Fruit fly (Drosophila melanogaster) whole organism, embryonic: ENCODE data around the gene Ns4.

Experiments used
- Adf1 ChIP-seq: fragments of 200-800 bp; sonication (Bioruptor generic); IDR thresholded peaks from 2 replicates; pipeline ENCODE4 v1.3.6; 2022; ENCODE audit warnings: missing biosample characterization, missing genetic modification characterization
- CG10565 ChIP-seq: fragments of 200-800 bp; sonication (Bioruptor generic); optimal IDR thresholded peaks from 3 replicates; lab custom pipeline; 2016; ENCODE audit warnings: missing biosample characterization, mild to moderate bottlenecking, missing genetic modification characterization
- CG10979 ChIP-seq: fragments of 200-800 bp; sonication (Bioruptor generic); optimal IDR thresholded peaks from 2 replicates; lab custom pipeline; 2018; ENCODE audit warnings: missing biosample characterization, mild to moderate bottlenecking, missing genetic modification characterization, moderate library complexity
- CG11504 ChIP-seq: fragments of 200-800 bp; sonication (Bioruptor generic); optimal IDR thresholded peaks from 3 replicates; lab custom pipeline; 2019; ENCODE audit warnings: missing biosample characterization, mild to moderate bottlenecking, missing genetic modification characterization, moderate library complexity
- CG14441 ChIP-seq: fragments of 200-800 bp; sonication (Bioruptor generic); IDR thresholded peaks from 2 replicates; pipeline ENCODE4 v1.3.6; 2022; ENCODE audit warnings: missing biosample characterization, missing genetic modification characterization
- CG1603 ChIP-seq: fragments of 200-800 bp; sonication (Bioruptor generic); optimal IDR thresholded peaks from 2 replicates; lab custom pipeline; 2019; ENCODE audit warnings: missing biosample characterization, mild to moderate bottlenecking, missing genetic modification characterization, moderate library complexity
- CG17361 ChIP-seq: fragments of 200-800 bp; sonication (Bioruptor generic); IDR thresholded peaks from 3 replicates; pipeline ENCODE4 v1.3.6; 2022; ENCODE audit warnings: missing biosample characterization, missing genetic modification characterization
- CG17385 ChIP-seq: fragments of 200-800 bp; sonication (Bioruptor generic); optimal IDR thresholded peaks from 3 replicates; lab custom pipeline; 2018; ENCODE audit warnings: missing biosample characterization, mild to moderate bottlenecking, missing genetic modification characterization
- CG1792 ChIP-seq: fragments of 200-800 bp; sonication (Bioruptor generic); optimal IDR thresholded peaks from 2 replicates; lab custom pipeline; 2016; ENCODE audit warnings: missing biosample characterization, missing genetic modification characterization
- CG2712 ChIP-seq: fragments of 200-800 bp; optimal IDR thresholded peaks from 3 replicates; lab custom pipeline; 2019; ENCODE audit warnings: missing biosample characterization, mild to moderate bottlenecking, missing genetic modification characterization, moderate library complexity
- CG2875 ChIP-seq: fragments of 200-800 bp; sonication (Bioruptor generic); optimal IDR thresholded peaks from 2 replicates; lab custom pipeline; 2017; ENCODE audit warnings: missing biosample characterization, mild to moderate bottlenecking, missing genetic modification characterization, missing genetic modification reagents
- CG30403 ChIP-seq: fragments of 200-800 bp; sonication (Bioruptor generic); optimal IDR thresholded peaks from 3 replicates; lab custom pipeline; 2016; ENCODE audit warnings: missing biosample characterization, missing genetic modification characterization
- CG31224 ChIP-seq: fragments of 200-800 bp; sonication (Bioruptor generic); IDR thresholded peaks from 2 replicates; pipeline ENCODE4 v1.3.6; 2022; ENCODE audit warnings: missing biosample characterization, missing genetic modification characterization
- CG32767 ChIP-seq: fragments of 200-800 bp; sonication (Bioruptor generic); IDR thresholded peaks from 2 replicates; pipeline ENCODE4 v1.3.6; 2022; ENCODE audit warnings: missing biosample characterization, missing genetic modification characterization
- CG4424 ChIP-seq: fragments of 200-800 bp; sonication (Bioruptor generic); optimal IDR thresholded peaks from 3 replicates; lab custom pipeline; 2016; ENCODE audit warnings: missing biosample characterization, missing genetic modification characterization
- CG4707 ChIP-seq: fragments of 200-800 bp; sonication (Bioruptor generic); optimal IDR thresholded peaks from 2 replicates; lab custom pipeline; 2018; ENCODE audit warnings: missing biosample characterization, mild to moderate bottlenecking, missing genetic modification characterization, moderate library complexity
- CG8290 ChIP-seq, 3 experiments: fragments of 200-800 bp; sonication (Bioruptor generic); optimal IDR thresholded peaks; 2 replicates each; lab custom pipeline; 2016 to 2019; ENCODE audit warnings: missing biosample characterization in 3 of 3, missing genetic modification characterization in 3 of 3, mild to moderate bottlenecking in 2 of 3, moderate library complexity in 1 of 3
- CG8924 ChIP-seq: fragments of 200-800 bp; optimal IDR thresholded peaks from 3 replicates; lab custom pipeline; 2019; ENCODE audit warnings: missing biosample characterization, mild to moderate bottlenecking, missing genetic modification characterization, moderate library complexity
- CG9797 ChIP-seq: fragments of 200-800 bp; sonication (Bioruptor generic); optimal IDR thresholded peaks from 3 replicates; lab custom pipeline; 2018; ENCODE audit warnings: missing biosample characterization, mild to moderate bottlenecking, missing genetic modification characterization
- CG9932 ChIP-seq: fragments of 200-800 bp; sonication (Bioruptor generic); IDR thresholded peaks from 2 replicates; pipeline ENCODE4 v1.3.6; 2022; ENCODE audit warnings: missing biosample characterization, missing genetic modification characterization
- Chrac-16 ChIP-seq: fragments of 200-800 bp; sonication (Bioruptor generic); optimal IDR thresholded peaks from 3 replicates; lab custom pipeline; 2016; ENCODE audit warnings: missing biosample characterization, missing genetic modification characterization
- Dek ChIP-seq: fragments of 200-800 bp; sonication (Bioruptor generic); optimal IDR thresholded peaks from 3 replicates; lab custom pipeline; 2019; ENCODE audit warnings: missing biosample characterization, mild to moderate bottlenecking, missing genetic modification characterization, moderate library complexity
- Dfd ChIP-seq, 2 experiments: fragments of >200 bp; optimal IDR thresholded peaks; 2 replicates each; lab custom pipeline; 2017; ENCODE audit warnings: missing biosample characterization in 2 of 2, missing genetic modification characterization in 2 of 2
- Fer1 ChIP-seq: fragments of 200-800 bp; sonication (Bioruptor generic); optimal IDR thresholded peaks from 2 replicates; lab custom pipeline; 2017; ENCODE audit warnings: missing biosample characterization, mild to moderate bottlenecking, missing genetic modification characterization
- GATAe ChIP-seq: fragments of 200-800 bp; sonication (Bioruptor generic); conservative IDR thresholded peaks from 2 replicates; pipeline ENCODE4 v1.3.6; 2022; ENCODE audit warnings: missing biosample characterization, missing genetic modification characterization
- HLH3B ChIP-seq: fragments of 200-800 bp; sonication (Bioruptor generic); IDR thresholded peaks from 2 replicates; pipeline ENCODE4 v1.3.6; 2022; ENCODE audit warnings: missing biosample characterization, missing genetic modification characterization
- Kr ChIP-seq: fragments of 200-800 bp; sonication (Bioruptor generic); optimal IDR thresholded peaks from 2 replicates; lab custom pipeline; 2017; ENCODE audit warnings: missing biosample characterization, mild to moderate bottlenecking, missing genetic modification characterization
- Mad ChIP-seq: fragments of 200-800 bp; sonication (Bioruptor generic); optimal IDR thresholded peaks from 2 replicates; lab custom pipeline; 2016; ENCODE audit warnings: missing biosample characterization, missing genetic modification characterization
- NC2α ChIP-seq: fragments of 200-800 bp; sonication (Bioruptor generic); optimal IDR thresholded peaks from 2 replicates; lab custom pipeline; 2016; ENCODE audit warnings: missing biosample characterization, missing genetic modification characterization
- Side ChIP-seq: fragments of 200-800 bp; sonication (Bioruptor generic); optimal IDR thresholded peaks from 2 replicates; lab custom pipeline; 2016; ENCODE audit warnings: missing biosample characterization, missing genetic modification characterization
- amos ChIP-seq: fragments of 200-800 bp; sonication (Bioruptor generic); IDR thresholded peaks from 2 replicates; pipeline ENCODE4 v1.3.6; 2022; ENCODE audit warnings: missing biosample characterization, missing genetic modification characterization; ENCODE audit not compliant: partially characterized antibody
- ase ChIP-seq: fragments of 200-800 bp; sonication (Bioruptor generic); IDR thresholded peaks from 3 replicates; pipeline ENCODE4 v1.3.6; 2022; ENCODE audit warnings: missing biosample characterization, missing genetic modification characterization
- chm ChIP-seq: fragments of 200-800 bp; sonication (Bioruptor generic); IDR thresholded peaks from 2 replicates; pipeline ENCODE4 v1.3.6; 2022; ENCODE audit warnings: missing biosample characterization, missing genetic modification characterization
- crp ChIP-seq, 2 experiments: fragments of 200-800 bp; sonication (Bioruptor generic); optimal IDR thresholded peaks; 2 replicates in 1 of 2; 3 replicates in 1 of 2; lab custom pipeline; 2017; ENCODE audit warnings: missing biosample characterization in 2 of 2, missing genetic modification characterization in 2 of 2, mild to moderate bottlenecking in 1 of 2, moderate library complexity in 1 of 2
- exex ChIP-seq: fragments of 200-800 bp; sonication (Bioruptor generic); optimal IDR thresholded peaks from 4 replicates; lab custom pipeline; 2018; ENCODE audit warnings: missing biosample characterization, mild to moderate bottlenecking, missing genetic modification characterization, moderate library complexity
- eyg ChIP-seq: fragments of 200-800 bp; sonication (Bioruptor generic); optimal IDR thresholded peaks from 3 replicates; lab custom pipeline; 2016; ENCODE audit warnings: missing biosample characterization, missing genetic modification characterization
- fd96Cb ChIP-seq: fragments of 200-800 bp; sonication (Bioruptor generic); optimal IDR thresholded peaks from 2 replicates; lab custom pipeline; 2018; ENCODE audit warnings: missing biosample characterization, mild to moderate bottlenecking, missing genetic modification characterization, moderate library complexity
- gce ChIP-seq: fragments of 200-800 bp; sonication (Bioruptor generic); IDR thresholded peaks from 3 replicates; pipeline ENCODE4 v1.3.6; 2022; ENCODE audit warnings: missing biosample characterization, missing genetic modification characterization
- gem ChIP-seq: fragments of 200-800 bp; sonication (Bioruptor generic); optimal IDR thresholded peaks from 2 replicates; lab custom pipeline; 2019; ENCODE audit warnings: missing biosample characterization, mild to moderate bottlenecking, missing genetic modification characterization, moderate library complexity
- grau ChIP-seq: fragments of 200-800 bp; optimal IDR thresholded peaks from 3 replicates; lab custom pipeline; 2019; ENCODE audit warnings: missing biosample characterization, mild to moderate bottlenecking, missing genetic modification characterization, moderate library complexity
- gsb ChIP-seq: fragments of 200-800 bp; sonication (Bioruptor generic); IDR thresholded peaks from 2 replicates; pipeline ENCODE4 v1.3.6; 2022; ENCODE audit warnings: missing biosample characterization, missing genetic modification characterization
- insv ChIP-seq, 2 experiments: fragments of 200-800 bp; sonication (Bioruptor generic); optimal IDR thresholded peaks; 3 replicates each; lab custom pipeline; 2016 to 2018; ENCODE audit warnings: missing biosample characterization in 2 of 2, missing genetic modification characterization in 2 of 2
- inv ChIP-seq: fragments of 200-800 bp; sonication (Bioruptor generic); IDR thresholded peaks from 2 replicates; pipeline ENCODE4 v1.3.6; 2022; ENCODE audit warnings: missing biosample characterization, missing genetic modification characterization; ENCODE audit not compliant: partially characterized antibody
- klu ChIP-seq: fragments of 200-800 bp; sonication (Bioruptor generic); IDR thresholded peaks from 2 replicates; pipeline ENCODE4 v1.3.6; 2022; ENCODE audit warnings: missing biosample characterization, missing genetic modification characterization
- lilli ChIP-seq: fragments of 200-800 bp; sonication (Bioruptor generic); optimal IDR thresholded peaks from 3 replicates; lab custom pipeline; 2016; ENCODE audit warnings: missing biosample characterization, missing genetic modification characterization
- sima ChIP-seq: fragments of 200-800 bp; sonication (Bioruptor generic); optimal IDR thresholded peaks from 2 replicates; lab custom pipeline; 2016; ENCODE audit warnings: missing biosample characterization, missing genetic modification characterization
- sna ChIP-seq: fragments of 200-800 bp; sonication (Bioruptor generic); IDR thresholded peaks from 2 replicates; pipeline ENCODE4 v1.3.6; 2022; ENCODE audit warnings: missing biosample characterization, missing genetic modification characterization; ENCODE audit not compliant: partially characterized antibody
- tin ChIP-seq: fragments of 200-800 bp; sonication (Bioruptor generic); optimal IDR thresholded peaks from 3 replicates; lab custom pipeline; 2016; ENCODE audit warnings: missing biosample characterization, missing genetic modification characterization
- toy ChIP-seq: fragments of 200-800 bp; sonication (Bioruptor generic); IDR thresholded peaks from 2 replicates; pipeline ENCODE4 v1.3.6; 2022; ENCODE audit warnings: missing biosample characterization, missing genetic modification characterization
- ttk ChIP-seq: fragments of 200-800 bp; sonication (Bioruptor generic); IDR thresholded peaks from 2 replicates; pipeline ENCODE4 v2.1.2; 2022; ENCODE audit warnings: missing biosample characterization, missing genetic modification characterization
- tx ChIP-seq: fragments of 200-800 bp; sonication (Bioruptor generic); optimal IDR thresholded peaks from 2 replicates; lab custom pipeline; 2016; ENCODE audit warnings: missing biosample characterization, missing genetic modification characterization
- yki ChIP-seq: fragments of >200 bp; optimal IDR thresholded peaks from 3 replicates; lab custom pipeline; 2018

Ns4 gene

DNA sequence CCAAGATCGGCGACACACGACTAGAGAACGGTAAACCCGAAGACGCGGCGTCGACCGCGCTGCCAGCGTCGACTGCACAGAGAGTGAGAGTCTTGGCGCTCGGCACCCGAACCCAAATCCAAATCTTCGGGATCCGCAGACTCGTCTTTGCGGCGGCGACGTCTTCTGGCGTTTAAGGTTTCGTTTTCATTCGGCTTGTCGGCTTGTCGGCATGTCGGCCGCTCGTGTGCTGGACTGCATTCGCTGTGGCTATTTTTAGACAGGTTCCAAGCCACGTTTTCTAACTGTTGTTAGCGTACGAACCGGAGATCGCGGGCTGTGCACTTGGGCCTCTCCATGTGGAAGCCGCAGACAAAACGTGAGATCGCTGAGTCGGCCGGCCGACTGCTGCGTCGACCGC is 36.2 kb upstream of the Ns4 start (continued):
- TF ChIP-seq Adf1 (GFP tag; lab: Robert Waterston, UW), result peak; percentile 94
- no peak for TF ChIP-seq ttk (GFP tag; lab: Robert Waterston, UW)
- TF ChIP-seq eyg (GFP tag; lab: Kevin White, UChicago), result no peak
- TF ChIP-seq Kr (GFP tag; lab: Kevin White, UChicago), result no peak
- TF ChIP-seq gem (tag; lab: Kevin White, UChicago), result no peak
- TF ChIP-seq lilli, result no peak
- no peak for TF ChIP-seq CG1792
- TF ChIP-seq CG1603 (tag; lab: Kevin White, UChicago), result peak; percentile 2
- no peak for TF ChIP-seq Dek (tag; lab: Kevin White, UChicago)
- TF ChIP-seq amos (GFP tag; lab: Robert Waterston, UW), result no peak
- no peak for TF ChIP-seq toy (GFP tag; lab: Robert Waterston, UW)
- TF ChIP-seq HLH3B (GFP tag; lab: Robert Waterston, UW), result no peak
- TF ChIP-seq Side (GFP tag; lab: Kevin White, UChicago), result no peak
- TF ChIP-seq fd96Cb (tag; lab: Kevin White, UChicago), result no peak
- peak; percentile 20 for TF ChIP-seq CG2875 (GFP tag; lab: Kevin White, UChicago)
- TF ChIP-seq Chrac-16, result no peak
- no peak for TF ChIP-seq CG4424 (GFP tag; lab: Kevin White, UChicago)
- no peak for TF ChIP-seq tin (GFP tag; lab: Kevin White, UChicago)
- no peak for TF ChIP-seq CG9797
- TF ChIP-seq CG30403, result no peak
- TF ChIP-seq yki (lab: Kevin White, UChicago), result no peak
- TF ChIP-seq exex, result no peak
- no peak for TF ChIP-seq tx (GFP tag; lab: Kevin White, UChicago)
- no peak for TF ChIP-seq crp (GFP tag; optimal IDR thresholded peaks at IDR 0.05; lab: Kevin White, UChicago)
- TF ChIP-seq CG31224, result no peak
- TF ChIP-seq CG17361 (GFP tag; lab: Robert Waterston, UW), result peak; percentile 16; the same call in 1 of the 3 replicates
- no peak for TF ChIP-seq CG10565 (GFP tag; lab: Kevin White, UChicago)
- TF ChIP-seq NC2α (GFP tag; lab: Kevin White, UChicago), result no peak
- TF ChIP-seq CG32767 (GFP tag; lab: Robert Waterston, UW), result no peak
- TF ChIP-seq GATAe, result no peak
- TF ChIP-seq inv (GFP tag; lab: Robert Waterston, UW), result no peak
- TF ChIP-seq ase (GFP tag; lab: Robert Waterston, UW), result no peak
- TF ChIP-seq CG14441, result no peak
- 0 out of 2 replicates have a peak, but pooled peaks have one; percentile 53 for TF ChIP-seq sna (GFP tag; lab: Robert Waterston, UW)
- TF ChIP-seq CG9932 (GFP tag; lab: Robert Waterston, UW), result no peak
- no peak for TF ChIP-seq gce (GFP tag; lab: Robert Waterston, UW)
- TF ChIP-seq CG8290 (GFP tag; optimal IDR thresholded peaks at IDR 0.05; lab: Kevin White, UChicago), result no peak
- peak; percentile 6 to 86 for TF ChIP-seq CG8290 (tag; optimal IDR thresholded peaks at IDR 0.05; lab: Kevin White, UChicago)
- TF ChIP-seq gsb (GFP tag; lab: Robert Waterston, UW), result no peak
- no peak for TF ChIP-seq Mad (GFP tag; lab: Kevin White, UChicago)
- no peak for TF ChIP-seq CG8924
- peak; percentile 4 for TF ChIP-seq grau (tag; lab: Kevin White, UChicago)
- no peak for TF ChIP-seq Fer1
- TF ChIP-seq insv (GFP tag; optimal IDR thresholded peaks at IDR 0.05; lab: Kevin White, UChicago), result no peak
- no peak for TF ChIP-seq klu (GFP tag; lab: Robert Waterston, UW)
- TF ChIP-seq CG2712, result peak; percentile 47
- no peak; the same call in 1 of the 2 replicates for TF ChIP-seq chm (GFP tag; lab: Robert Waterston, UW)
- TF ChIP-seq Dfd (GFP tag; optimal IDR thresholded peaks at IDR 0.05; lab: Kevin White, UChicago), result no peak
- no peak for TF ChIP-seq CG17385
- no peak for TF ChIP-seq CG4707 (GFP tag; lab: Kevin White, UChicago)
- TF ChIP-seq sima (GFP tag; lab: Kevin White, UChicago), result no peak
- peak; percentile 44 for TF ChIP-seq CG10979 (tag; lab: Kevin White, UChicago)
- peak; percentile 4 for TF ChIP-seq CG11504 (tag; lab: Kevin White, UChicago)
